Worm (Caenorhabditis elegans): Measurements from ENCODE around the gene nhr-229.
A peak's percentile ranks its signal among the peaks of the same experiment; 100 is the strongest.

Gene nhr-229

DNA sequence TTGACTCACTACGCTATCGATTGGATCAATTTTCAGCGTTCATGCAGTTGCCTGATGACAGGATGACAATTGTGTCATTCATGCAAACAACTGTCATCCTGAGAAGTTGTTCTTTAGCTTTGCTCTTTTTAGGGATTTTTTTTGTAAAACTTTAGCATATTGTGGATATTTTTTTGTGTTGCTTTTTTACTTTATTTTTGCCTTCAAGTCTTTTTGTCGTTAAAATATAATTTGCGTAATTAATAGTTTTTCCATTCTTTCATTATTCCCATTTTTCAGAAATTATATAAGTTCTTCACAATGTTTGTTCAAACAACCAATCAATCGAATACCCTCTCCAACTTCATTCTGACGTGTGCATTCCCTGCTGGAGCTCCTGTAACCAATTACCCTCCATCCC lies 10.2 kb upstream of the nhr-229 start, which contains the start of gene Y116A8C.20:
TSS of gene Y116A8C.20 (plus strand) at position 301 of the 400 bp plus-strand sequence.
- TF ChIP-seq T22C8.4 (GFP tag; IDR thresholded peaks at IDR 0.05) (no peak), ref-1 (GFP tag; conservative IDR thresholded peaks at IDR 0.05) (no peak), cog-1 (tag; optimal IDR thresholded peaks at IDR 0.05) (no peak), flt-1 (GFP tag; IDR thresholded peaks at IDR 0.05) (no peak), klf-2 (GFP tag; conservative IDR thresholded peaks at IDR 0.05) (no peak), ztf-29 (GFP tag; IDR thresholded peaks at IDR 0.05) (no peak)

ce11 chrIV:17039545-17039944 lies 9.2 kb upstream of the nhr-229 start, which contains the start of gene Y116A8C.19:
TSS of gene Y116A8C.19 (minus strand) at chrIV:17039645.
- no peak for TF ChIP-seq T22C8.4 (GFP tag; IDR thresholded peaks at IDR 0.05)
- no peak for TF ChIP-seq ref-1 (GFP tag; conservative IDR thresholded peaks at IDR 0.05)
- TF ChIP-seq ztf-29 (GFP tag; IDR thresholded peaks at IDR 0.05): no peak
- no peak for TF ChIP-seq ztf-23 (GFP tag; IDR thresholded peaks at IDR 0.05)
- no peak for TF ChIP-seq tab-1 (GFP tag; IDR thresholded peaks at IDR 0.05)
- no peak for TF ChIP-seq flt-1 (GFP tag; IDR thresholded peaks at IDR 0.05)
- no peak for TF ChIP-seq med-1 (GFP tag; optimal IDR thresholded peaks at IDR 0.05; ENCODE audit: insufficient read depth)
- no peak for TF ChIP-seq cog-1 (tag; optimal IDR thresholded peaks at IDR 0.05)
- TF ChIP-seq klf-2 (GFP tag; conservative IDR thresholded peaks at IDR 0.05): no peak

DNA sequence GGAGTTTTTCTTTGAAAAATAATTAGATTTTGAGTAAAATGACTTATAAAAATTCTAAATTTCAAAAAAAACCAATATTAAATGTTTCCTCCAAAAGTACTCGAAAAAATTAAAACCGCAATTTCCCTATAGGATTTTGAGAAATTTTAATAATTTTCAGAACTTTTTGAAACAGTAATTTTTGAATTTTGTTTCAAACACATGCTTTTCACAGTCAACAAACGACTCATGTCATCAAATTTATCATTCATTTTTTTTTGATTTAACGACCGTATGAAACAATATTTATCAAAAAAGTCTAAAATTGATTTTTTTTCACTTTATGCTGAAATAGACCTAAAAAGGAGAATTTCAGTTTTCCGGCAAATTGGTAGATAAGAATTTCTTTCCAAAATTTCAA lies 3.8 kb downstream of the nhr-229 start:
- no peak for TF ChIP-seq T22C8.4 (GFP tag; IDR thresholded peaks at IDR 0.05)
- TF ChIP-seq ztf-23 (GFP tag; IDR thresholded peaks at IDR 0.05): no peak
- TF ChIP-seq ztf-29 (GFP tag; IDR thresholded peaks at IDR 0.05): no peak
- no peak for TF ChIP-seq klf-2 (GFP tag; conservative IDR thresholded peaks at IDR 0.05)
- no peak for TF ChIP-seq cog-1 (tag; optimal IDR thresholded peaks at IDR 0.05)
- TF ChIP-seq tab-1 (GFP tag; IDR thresholded peaks at IDR 0.05): no peak
- no peak for TF ChIP-seq flt-1 (GFP tag; IDR thresholded peaks at IDR 0.05)
- no peak for TF ChIP-seq med-1 (GFP tag; optimal IDR thresholded peaks at IDR 0.05; ENCODE audit: insufficient read depth)
- TF ChIP-seq ref-1 (GFP tag; conservative IDR thresholded peaks at IDR 0.05): no peak

DNA sequence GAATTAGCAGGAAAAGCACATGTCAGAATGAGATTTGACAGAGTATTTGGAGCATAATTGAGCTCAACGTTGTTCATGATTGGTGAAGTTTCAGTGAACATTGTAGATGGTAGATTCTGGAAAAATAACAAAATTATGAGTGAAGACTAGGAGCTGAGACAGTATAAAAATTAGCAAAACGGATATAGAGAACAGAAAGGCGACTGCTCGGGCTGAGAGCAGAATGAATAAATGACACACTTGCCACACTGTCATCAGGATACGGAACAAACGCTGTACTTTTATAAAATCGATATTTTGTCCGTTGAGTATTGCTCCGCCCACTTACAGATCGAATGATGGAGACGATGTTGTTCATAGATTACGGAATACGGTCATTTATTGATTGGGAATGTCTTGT lies 5.4 kb downstream of the nhr-229 start, which contains the start of gene dct-13:
TSS of gene dct-13 (minus strand) at position 101 of the 400 bp plus-strand sequence.
- TF ChIP-seq med-1 (GFP tag; optimal IDR thresholded peaks at IDR 0.05; ENCODE audit: insufficient read depth): no peak
- TF ChIP-seq cog-1 (tag; optimal IDR thresholded peaks at IDR 0.05): no peak
- TF ChIP-seq ztf-23 (GFP tag; IDR thresholded peaks at IDR 0.05): no peak
- no peak for TF ChIP-seq ztf-29 (GFP tag; IDR thresholded peaks at IDR 0.05)

DNA sequence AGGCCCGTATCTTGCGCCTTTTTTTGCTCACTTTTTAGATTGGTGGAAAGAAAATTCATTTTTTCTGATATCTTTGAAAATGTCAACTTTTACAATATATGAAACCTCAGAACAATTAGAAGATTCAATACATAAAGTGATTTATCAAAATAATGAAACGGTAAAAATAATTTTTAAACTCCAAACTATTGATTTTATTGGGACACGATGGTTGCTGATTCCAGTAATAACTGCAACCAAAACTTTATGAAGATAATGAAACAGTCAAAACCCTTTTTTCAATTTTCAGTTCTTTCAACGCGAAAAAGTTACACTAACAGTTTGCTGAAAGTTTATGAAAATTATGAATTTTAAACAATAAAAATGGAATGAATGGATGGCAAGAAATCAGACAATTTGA lies 9.4 kb downstream of the nhr-229 start:
- TF ChIP-seq klf-2 (GFP tag; conservative IDR thresholded peaks at IDR 0.05) (no peak), ref-1 (GFP tag; conservative IDR thresholded peaks at IDR 0.05) (no peak), cog-1 (tag; optimal IDR thresholded peaks at IDR 0.05) (no peak), ztf-23 (GFP tag; IDR thresholded peaks at IDR 0.05) (no peak), med-1 (GFP tag; optimal IDR thresholded peaks at IDR 0.05; ENCODE audit: insufficient read depth) (no peak), tab-1 (GFP tag; IDR thresholded peaks at IDR 0.05) (no peak)

- no peak for TF ChIP-seq cog-1 (tag; optimal IDR thresholded peaks at IDR 0.05)
Observed at ce11 chrIV:17010274-17010673, 20.1 kb downstream of the nhr-229 start.

DNA sequence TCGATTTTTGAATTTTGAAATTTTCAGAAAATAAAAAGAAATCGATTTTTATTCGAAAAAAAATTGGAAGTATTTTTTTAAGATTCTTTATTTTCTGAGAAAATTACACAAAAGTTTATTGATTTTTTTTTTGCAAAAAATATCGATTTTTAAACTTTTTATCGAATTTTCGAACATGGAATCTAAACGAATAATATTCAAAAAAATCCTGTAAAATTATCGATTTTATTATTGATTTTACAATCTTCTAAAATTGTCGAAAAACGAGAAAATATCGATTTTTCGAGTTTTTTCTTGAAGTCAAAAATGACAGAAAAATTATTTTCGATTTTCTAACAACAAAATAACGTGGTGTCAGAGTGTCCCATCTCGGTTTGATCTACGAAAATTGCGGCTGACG lies 24.7 kb downstream of the nhr-229 start:
- TF ChIP-seq med-1 (GFP tag; optimal IDR thresholded peaks at IDR 0.05; ENCODE audit: insufficient read depth) (no peak), T22C8.4 (GFP tag; IDR thresholded peaks at IDR 0.05) (peak; percentile 14; the same call in 1 of the 2 replicates), flt-1 (GFP tag; IDR thresholded peaks at IDR 0.05) (no peak)

DNA sequence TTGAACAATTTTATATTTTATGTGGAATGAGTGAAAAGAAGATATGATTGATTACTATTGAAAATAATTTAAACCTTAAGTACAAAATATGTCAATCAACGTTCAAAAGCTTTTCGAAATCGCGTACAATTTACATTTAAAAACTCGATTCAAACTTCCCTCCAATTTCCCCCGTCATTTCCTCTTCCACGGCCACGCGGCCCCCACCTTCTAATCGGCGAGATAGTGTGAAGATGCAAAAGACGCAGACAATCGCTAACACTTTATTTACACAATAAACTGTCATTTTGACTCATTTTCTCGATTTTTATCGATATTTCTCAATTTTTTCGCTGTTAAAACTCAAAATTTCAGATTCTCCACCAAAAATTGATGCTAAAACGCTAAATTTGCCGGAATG lies 35.0 kb downstream of the nhr-229 start, which contains the start of gene rom-4:
TSS of gene rom-4 (plus strand) at position 398 of the 400 bp plus-strand sequence.
- TF ChIP-seq cog-1 (tag; optimal IDR thresholded peaks at IDR 0.05): peak; percentile 28
- TF ChIP-seq T22C8.4 (GFP tag; IDR thresholded peaks at IDR 0.05): peak; percentile 48; the same call in 1 of the 2 replicates
- no peak; the same call in 1 of the 2 replicates for TF ChIP-seq ztf-23 (GFP tag; IDR thresholded peaks at IDR 0.05)
- no peak for TF ChIP-seq ztf-29 (GFP tag; IDR thresholded peaks at IDR 0.05)

DNA sequence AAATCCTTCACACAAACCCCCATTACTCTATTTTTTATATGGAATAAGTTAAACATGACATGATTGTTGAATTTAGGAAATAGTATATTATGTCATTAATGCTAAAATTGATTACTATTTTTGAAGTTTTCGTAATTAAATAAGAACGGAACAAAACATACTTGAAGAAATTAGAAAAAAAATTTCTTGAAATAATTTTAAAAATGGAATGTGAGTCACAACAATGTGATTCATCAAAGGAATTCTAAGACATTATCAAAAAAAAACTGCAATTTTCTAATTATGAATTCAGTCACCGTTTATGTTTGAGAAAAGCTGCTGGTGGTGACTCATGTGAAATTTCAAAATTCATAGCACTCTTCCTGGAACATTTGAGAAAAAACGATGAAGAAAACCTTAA lies 42.0 kb downstream of the nhr-229 start, which contains the start of gene nccd-1:
TSS of gene nccd-1 (plus strand) at position 301 of the 400 bp plus-strand sequence.
- TF ChIP-seq med-1 (GFP tag; optimal IDR thresholded peaks at IDR 0.05; ENCODE audit: insufficient read depth) (no peak), tab-1 (GFP tag; IDR thresholded peaks at IDR 0.05) (no peak), ztf-23 (GFP tag; IDR thresholded peaks at IDR 0.05) (no peak), klf-2 (GFP tag; conservative IDR thresholded peaks at IDR 0.05) (no peak), ref-1 (GFP tag; conservative IDR thresholded peaks at IDR 0.05) (no peak)

Data from whole organism, midembryonic.